Fruit fly (Drosophila melanogaster) whole organism, embryonic: ENCODE results near the gene tex.
A peak's percentile ranks its signal among the peaks of the same experiment; 100 is the strongest.

Experiments used
- BtbVII ChIP-seq: fragments of 200-800 bp; sonication (Bioruptor generic); optimal IDR thresholded peaks from 3 replicates; lab custom pipeline; 2017; ENCODE audit warnings: missing biosample characterization, mild to moderate bottlenecking, missing genetic modification characterization
- C15 ChIP-seq: fragments of 200-800 bp; sonication (Bioruptor generic); IDR thresholded peaks from 3 replicates; pipeline ENCODE4 v1.3.6; 2022; ENCODE audit warnings: missing biosample characterization, missing genetic modification characterization
- CG1024 ChIP-seq: fragments of 200-800 bp; sonication (Bioruptor generic); IDR thresholded peaks from 2 replicates; pipeline ENCODE4 v1.3.6; 2022; ENCODE audit warnings: missing biosample characterization, missing genetic modification characterization
- CG11456 ChIP-seq: fragments of 200-800 bp; sonication (Bioruptor generic); IDR thresholded peaks from 3 replicates; pipeline ENCODE4 v1.3.6; 2022; ENCODE audit warnings: missing biosample characterization, missing genetic modification characterization
- CG12155 ChIP-seq: fragments of 200-800 bp; sonication (Bioruptor generic); optimal IDR thresholded peaks from 3 replicates; lab custom pipeline; 2016; ENCODE audit warnings: missing biosample characterization, missing genetic modification characterization
- CG13296 ChIP-seq: fragments of 200-800 bp; sonication (Bioruptor generic); optimal IDR thresholded peaks from 3 replicates; lab custom pipeline; 2018; ENCODE audit warnings: missing biosample characterization, mild to moderate bottlenecking, missing genetic modification characterization
- CG14667 ChIP-seq: fragments of 200-800 bp; sonication (Bioruptor generic); IDR thresholded peaks from 2 replicates; pipeline ENCODE4 v1.3.6; 2022; ENCODE audit warnings: missing biosample characterization, missing genetic modification characterization
- CG14860 ChIP-seq: fragments of 200-800 bp; sonication (Bioruptor generic); IDR thresholded peaks from 3 replicates; pipeline ENCODE4 v1.3.6; 2022; ENCODE audit warnings: missing biosample characterization, missing genetic modification characterization; ENCODE audit not compliant: partially characterized antibody
- CG17328 ChIP-seq: fragments of 200-800 bp; sonication (Bioruptor generic); IDR thresholded peaks from 2 replicates; pipeline ENCODE4 v1.3.6; 2022; ENCODE audit warnings: missing biosample characterization, missing genetic modification characterization
- CG17359 ChIP-seq: fragments of 200-800 bp; sonication (Bioruptor generic); optimal IDR thresholded peaks from 3 replicates; lab custom pipeline; 2018; ENCODE audit warnings: missing biosample characterization, mild to moderate bottlenecking, missing genetic modification characterization, moderate library complexity
- CG17361 ChIP-seq: fragments of 200-800 bp; sonication (Bioruptor generic); IDR thresholded peaks from 3 replicates; pipeline ENCODE4 v1.3.6; 2022; ENCODE audit warnings: missing biosample characterization, missing genetic modification characterization
- CG17385 ChIP-seq: fragments of 200-800 bp; sonication (Bioruptor generic); optimal IDR thresholded peaks from 3 replicates; lab custom pipeline; 2018; ENCODE audit warnings: missing biosample characterization, mild to moderate bottlenecking, missing genetic modification characterization
- CG17802 ChIP-seq: fragments of 200-800 bp; sonication (Bioruptor generic); optimal IDR thresholded peaks from 2 replicates; lab custom pipeline; 2018; ENCODE audit warnings: missing biosample characterization, mild to moderate bottlenecking, missing genetic modification characterization, moderate library complexity
- CG2129 ChIP-seq: fragments of 200-800 bp; sonication (Bioruptor generic); IDR thresholded peaks from 2 replicates; pipeline ENCODE4 v1.3.6; 2022; ENCODE audit warnings: missing biosample characterization, missing genetic modification characterization; ENCODE audit not compliant: partially characterized antibody
- CG2199 ChIP-seq: fragments of 200-800 bp; sonication (Bioruptor generic); IDR thresholded peaks from 3 replicates; pipeline ENCODE4 v1.3.6; 2022; ENCODE audit warnings: missing biosample characterization, missing genetic modification characterization
- CG2678 ChIP-seq: fragments of 200-800 bp; sonication (Bioruptor generic); optimal IDR thresholded peaks from 3 replicates; lab custom pipeline; 2019; ENCODE audit warnings: missing biosample characterization, mild to moderate bottlenecking, missing genetic modification characterization, moderate library complexity
- CG2889 ChIP-seq: fragments of 200-800 bp; sonication (Bioruptor generic); IDR thresholded peaks from 3 replicates; pipeline ENCODE4 v1.3.6; 2022; ENCODE audit warnings: missing biosample characterization, missing genetic modification characterization
- CG32767 ChIP-seq: fragments of 200-800 bp; sonication (Bioruptor generic); IDR thresholded peaks from 2 replicates; pipeline ENCODE4 v1.3.6; 2022; ENCODE audit warnings: missing biosample characterization, missing genetic modification characterization
- CG3407 ChIP-seq: fragments of 200-800 bp; sonication (Bioruptor generic); optimal IDR thresholded peaks from 2 replicates; lab custom pipeline; 2018; ENCODE audit warnings: missing biosample characterization, mild to moderate bottlenecking, missing genetic modification characterization
- CG34224 ChIP-seq: fragments of 200-800 bp; sonication (Bioruptor generic); IDR thresholded peaks from 3 replicates; pipeline ENCODE4 v1.3.6; 2022; ENCODE audit warnings: missing biosample characterization, missing genetic modification characterization; ENCODE audit not compliant: partially characterized antibody
- CG3847 ChIP-seq: fragments of 200-800 bp; sonication (Bioruptor generic); IDR thresholded peaks from 2 replicates; pipeline ENCODE4 v1.3.6; 2022; ENCODE audit warnings: missing biosample characterization, missing genetic modification characterization
- CG6765 ChIP-seq: fragments of 200-800 bp; sonication (Bioruptor generic); optimal IDR thresholded peaks from 3 replicates; lab custom pipeline; 2017; ENCODE audit warnings: missing biosample characterization, mild to moderate bottlenecking, missing genetic modification characterization
- CG7963 ChIP-seq: fragments of 200-800 bp; sonication (Bioruptor generic); IDR thresholded peaks from 3 replicates; pipeline ENCODE4 v1.3.6; 2022; ENCODE audit warnings: missing biosample characterization, missing genetic modification characterization; ENCODE audit not compliant: partially characterized antibody
- CG9727 ChIP-seq: fragments of 200-800 bp; sonication (Bioruptor generic); optimal IDR thresholded peaks from 3 replicates; lab custom pipeline; 2017; ENCODE audit warnings: missing biosample characterization, mild to moderate bottlenecking, missing genetic modification characterization
- D ChIP-seq, 2 experiments: fragments of 200-800 bp in 1 of 2; fragments of >200 bp in 1 of 2; sonication (Bioruptor generic) in 1 of 2; optimal IDR thresholded peaks; 2 replicates in 1 of 2; 3 replicates in 1 of 2; lab custom pipeline; 2017; ENCODE audit warnings: mild to moderate bottlenecking in 1 of 2, missing biosample characterization in 1 of 2, missing genetic modification characterization in 1 of 2, missing genetic modification reagents in 1 of 2
- Dip3 ChIP-seq: fragments of 200-800 bp; sonication (Bioruptor generic); optimal IDR thresholded peaks from 3 replicates; lab custom pipeline; 2016; ENCODE audit warnings: missing biosample characterization, missing genetic modification characterization
- E2f2 ChIP-seq: fragments of 200-800 bp; sonication (Bioruptor generic); IDR thresholded peaks from 2 replicates; pipeline ENCODE4 v1.3.6; 2022; ENCODE audit warnings: missing biosample characterization, missing genetic modification characterization
- ERR ChIP-seq: fragments of 200-800 bp; sonication (Bioruptor generic); optimal IDR thresholded peaks from 2 replicates; lab custom pipeline; 2016; ENCODE audit warnings: missing biosample characterization, missing genetic modification characterization
- Gsc ChIP-seq: fragments of 200-800 bp; sonication (Bioruptor generic); IDR thresholded peaks from 2 replicates; pipeline ENCODE4 v1.3.6; 2022; ENCODE audit warnings: missing biosample characterization, missing genetic modification characterization
- HLHmδ ChIP-seq: fragments of 200-800 bp; sonication (Bioruptor generic); optimal IDR thresholded peaks from 2 replicates; lab custom pipeline; 2018; ENCODE audit warnings: missing biosample characterization, mild to moderate bottlenecking, missing genetic modification characterization, moderate library complexity
- Kr ChIP-seq: fragments of 200-800 bp; sonication (Bioruptor generic); optimal IDR thresholded peaks from 2 replicates; lab custom pipeline; 2017; ENCODE audit warnings: missing biosample characterization, mild to moderate bottlenecking, missing genetic modification characterization
- Lpt ChIP-seq: fragments of >200 bp; optimal IDR thresholded peaks from 2 replicates; lab custom pipeline; 2018; ENCODE audit warnings: missing biosample characterization, missing genetic modification characterization
- NFAT ChIP-seq: fragments of 200-800 bp; sonication (Bioruptor generic); IDR thresholded peaks from 2 replicates; pipeline ENCODE4 v1.3.6; 2022; ENCODE audit warnings: missing biosample characterization, missing genetic modification characterization
- Opbp ChIP-seq: fragments of 200-800 bp; sonication (Bioruptor generic); IDR thresholded peaks from 3 replicates; pipeline ENCODE4 v1.3.6; 2022; ENCODE audit warnings: missing biosample characterization, missing genetic modification characterization; ENCODE audit not compliant: partially characterized antibody
- Ravus ChIP-seq: fragments of 200-800 bp; sonication (Bioruptor generic); IDR thresholded peaks from 2 replicates; pipeline ENCODE4 v1.3.6; 2022; ENCODE audit warnings: missing biosample characterization, missing genetic modification characterization
- Sox100B ChIP-seq: fragments of 200-800 bp; sonication (Bioruptor generic); optimal IDR thresholded peaks from 3 replicates; lab custom pipeline; 2018; ENCODE audit warnings: missing biosample characterization, mild to moderate bottlenecking, missing genetic modification characterization
- Spps ChIP-seq: fragments of 200-800 bp; sonication (Bioruptor generic); optimal IDR thresholded peaks from 2 replicates; lab custom pipeline; 2018; ENCODE audit warnings: missing biosample characterization, mild to moderate bottlenecking, missing genetic modification characterization
- abd-A ChIP-seq: fragments of 200-800 bp; sonication (Bioruptor generic); optimal IDR thresholded peaks from 3 replicates; lab custom pipeline; 2019; ENCODE audit warnings: missing biosample characterization, mild to moderate bottlenecking, missing genetic modification characterization, moderate library complexity
- al ChIP-seq: fragments of 200-800 bp; sonication (Bioruptor generic); IDR thresholded peaks from 2 replicates; pipeline ENCODE4 v1.3.6; 2022; ENCODE audit warnings: missing biosample characterization, missing genetic modification characterization
- bbx ChIP-seq: fragments of 200-800 bp; sonication (Bioruptor generic); IDR thresholded peaks from 2 replicates; pipeline ENCODE4 v1.3.6; 2022; ENCODE audit warnings: missing biosample characterization, missing genetic modification characterization; ENCODE audit not compliant: partially characterized antibody
- cato ChIP-seq: fragments of 200-800 bp; sonication (Bioruptor generic); optimal IDR thresholded peaks from 2 replicates; lab custom pipeline; 2016; ENCODE audit warnings: missing biosample characterization, missing genetic modification characterization, borderline replicate concordance
- fu2 ChIP-seq: fragments of 200-800 bp; sonication (Bioruptor generic); optimal IDR thresholded peaks from 2 replicates; lab custom pipeline; 2016; ENCODE audit warnings: missing biosample characterization, missing genetic modification characterization
- gcm ChIP-seq: fragments of 200-800 bp; sonication (Bioruptor generic); optimal IDR thresholded peaks from 2 replicates; lab custom pipeline; 2019; ENCODE audit warnings: missing biosample characterization, mild to moderate bottlenecking, missing genetic modification characterization, moderate library complexity
- h ChIP-seq: fragments of >200 bp; optimal IDR thresholded peaks from 2 replicates; lab custom pipeline; 2017
- insv ChIP-seq, 2 experiments: fragments of 200-800 bp; sonication (Bioruptor generic); optimal IDR thresholded peaks; 3 replicates each; lab custom pipeline; 2016 to 2018; ENCODE audit warnings: missing biosample characterization in 2 of 2, missing genetic modification characterization in 2 of 2
- onecut ChIP-seq: fragments of 200-800 bp; sonication (Bioruptor generic); IDR thresholded peaks from 2 replicates; pipeline ENCODE4 v1.3.6; 2022; ENCODE audit warnings: missing biosample characterization, missing genetic modification characterization
- pb ChIP-seq: fragments of 200-800 bp; sonication (Bioruptor generic); optimal IDR thresholded peaks from 3 replicates; lab custom pipeline; 2016; ENCODE audit warnings: missing biosample characterization, missing genetic modification characterization
- sqz ChIP-seq: fragments of 200-800 bp; sonication (Bioruptor generic); optimal IDR thresholded peaks from 3 replicates; lab custom pipeline; 2018; ENCODE audit warnings: missing biosample characterization, mild to moderate bottlenecking, missing genetic modification characterization
- sug ChIP-seq: fragments of 200-800 bp; optimal IDR thresholded peaks from 2 replicates; lab custom pipeline; 2019; ENCODE audit warnings: missing biosample characterization, mild to moderate bottlenecking, missing genetic modification characterization, moderate library complexity
- tgo ChIP-seq: fragments of 200-800 bp; sonication (Bioruptor generic); IDR thresholded peaks from 3 replicates; pipeline ENCODE4 v1.3.6; 2022; ENCODE audit warnings: missing biosample characterization, missing genetic modification characterization
- vnd ChIP-seq: fragments of 200-800 bp; sonication (Bioruptor generic); IDR thresholded peaks from 3 replicates; pipeline ENCODE4 v1.3.6; 2022; ENCODE audit warnings: missing biosample characterization, missing genetic modification characterization; ENCODE audit not compliant: partially characterized antibody

The tex gene

dm6 chr3R:8306188-8306926 lies 2.1 kb downstream of the tex start (continued):
- TF ChIP-seq Dip3, result no peak
- no peak for TF ChIP-seq pb
- peak; percentile 62; the same call in 1 of the 2 replicates for TF ChIP-seq bbx (GFP tag; lab: Robert Waterston, UW)
- no peak for TF ChIP-seq Gsc (GFP tag; lab: Robert Waterston, UW)
- TF ChIP-seq CG2199, result peak; percentile 45; the same call in 1 of the 3 replicates
- no peak for TF ChIP-seq h (lab: Kevin White, UChicago)
- no peak for TF ChIP-seq Ravus (GFP tag; lab: Robert Waterston, UW)
- TF ChIP-seq al (GFP tag; lab: Robert Waterston, UW), result no peak
- TF ChIP-seq CG14860 (GFP tag; lab: Robert Waterston, UW), result peak; percentile 16; the same call in 1 of the 3 replicates
- no peak for TF ChIP-seq CG2889
- no peak for TF ChIP-seq CG12155 (GFP tag; lab: Kevin White, UChicago)
- TF ChIP-seq BtbVII (GFP tag; lab: Kevin White, UChicago), result no peak
- no peak for TF ChIP-seq sqz (GFP tag; lab: Kevin White, UChicago)
- peak; percentile 47; the same call in 2 of the 3 replicates for TF ChIP-seq CG34224
- no peak for TF ChIP-seq CG17802 (tag; lab: Kevin White, UChicago)
- no peak for TF ChIP-seq sug
- peak; percentile 37 for TF ChIP-seq D (optimal IDR thresholded peaks at IDR 0.05; lab: Kevin White, UChicago)
- TF ChIP-seq D (GFP tag; optimal IDR thresholded peaks at IDR 0.05; lab: Kevin White, UChicago), result no peak
- TF ChIP-seq abd-A (tag; lab: Kevin White, UChicago), result no peak
- no peak for TF ChIP-seq fu2 (GFP tag; lab: Kevin White, UChicago)
- TF ChIP-seq E2f2, result 0 out of 2 replicates have a peak, but pooled peaks have one; percentile 14
- 0 out of 2 replicates have a peak, but pooled peaks have one; percentile 5 for TF ChIP-seq onecut (GFP tag; lab: Robert Waterston, UW)
- no peak for TF ChIP-seq CG17359 (tag; lab: Kevin White, UChicago)
- no peak for TF ChIP-seq CG17385 (GFP tag; lab: Kevin White, UChicago)
- no peak for TF ChIP-seq CG13296 (GFP tag; lab: Kevin White, UChicago)
- no peak for TF ChIP-seq CG17328 (GFP tag; lab: Robert Waterston, UW)
- no peak for TF ChIP-seq Kr
- TF ChIP-seq Opbp (GFP tag; lab: Robert Waterston, UW), result no peak
- TF ChIP-seq CG3407 (GFP tag; lab: Kevin White, UChicago), result peak; percentile 3
- TF ChIP-seq Sox100B, result no peak
- no peak for TF ChIP-seq vnd (GFP tag; lab: Robert Waterston, UW)
- no peak for TF ChIP-seq CG11456
- TF ChIP-seq insv (GFP tag; optimal IDR thresholded peaks at IDR 0.05; lab: Kevin White, UChicago), result peak; percentile 98 to 100
- TF ChIP-seq CG32767 (GFP tag; lab: Robert Waterston, UW), result peak; percentile 9; the same call in 1 of the 2 replicates
- no peak for TF ChIP-seq cato
- no peak for TF ChIP-seq CG1024
- TF ChIP-seq CG17361 (GFP tag; lab: Robert Waterston, UW), result no peak

dm6 chr3R:8305110-8305509 lies 3.3 kb downstream of the tex start, which contains the start of gene Sgt1:
Gene Sgt1 (minus strand): TSS chr3R:8305274.
- TF ChIP-seq CG9727 (GFP tag; lab: Kevin White, UChicago) (no peak), CG7963 (GFP tag; lab: Robert Waterston, UW) (peak; percentile 91), Spps (tag; lab: Kevin White, UChicago) (no peak), vnd (GFP tag; lab: Robert Waterston, UW) (peak; percentile 72), gcm (GFP tag; lab: Kevin White, UChicago) (no peak), ERR (peak; percentile 51), CG3847 (GFP tag; lab: Robert Waterston, UW) (peak; percentile 80), tgo (GFP tag; lab: Robert Waterston, UW) (no peak), Lpt (GFP tag; lab: Kevin White, UChicago) (no peak), HLHmδ (GFP tag; lab: Kevin White, UChicago) (no peak), CG2678 (tag; lab: Kevin White, UChicago) (no peak), C15 (GFP tag; lab: Robert Waterston, UW) (no peak), CG6765 (GFP tag; lab: Kevin White, UChicago) (no peak), CG14667 (GFP tag; lab: Robert Waterston, UW) (no peak), NFAT (GFP tag; lab: Robert Waterston, UW) (peak; percentile 66; the same call in 1 of the 2 replicates), CG2129 (GFP tag; lab: Robert Waterston, UW) (peak; percentile 33; the same call in 1 of the 2 replicates)
